Fruit fly (Drosophila melanogaster) whole organism, pupa: ENCODE results near the gene Dnai2.
A peak's percentile ranks its signal among the peaks of the same experiment; 100 is the strongest.

Experiments used
- CG10348 ChIP-seq: fragments of 200-800 bp; sonication (Bioruptor generic); IDR thresholded peaks from 2 replicates; pipeline ENCODE4 v1.3.6; 2022; ENCODE audit warnings: missing biosample characterization, missing genetic modification characterization
- CG12605 ChIP-seq: fragments of 200-800 bp; sonication (Bioruptor generic); IDR thresholded peaks from 2 replicates; pipeline ENCODE4 v1.3.6; 2022; ENCODE audit warnings: missing biosample characterization, missing genetic modification characterization
- CG13204 ChIP-seq: fragments of 200-800 bp; sonication (Bioruptor generic); optimal IDR thresholded peaks from 2 replicates; lab custom pipeline; 2018; ENCODE audit warnings: missing biosample characterization, mild to moderate bottlenecking, missing genetic modification characterization, moderate library complexity
- CG14655 ChIP-seq: fragments of 200-800 bp; sonication (Bioruptor generic); optimal IDR thresholded peaks from 3 replicates; lab custom pipeline; 2017; ENCODE audit warnings: mild to moderate bottlenecking, missing biosample characterization, missing genetic modification reagents, missing genetic modification characterization
- CG15710 ChIP-seq: fragments of 200-800 bp; sonication (Bioruptor generic); optimal IDR thresholded peaks from 2 replicates; lab custom pipeline; 2018; ENCODE audit warnings: missing biosample characterization, mild to moderate bottlenecking, missing genetic modification characterization, moderate library complexity
- CG17806 ChIP-seq: fragments of 200-800 bp; sonication (Bioruptor generic); optimal IDR thresholded peaks from 2 replicates; lab custom pipeline; 2018; ENCODE audit warnings: missing biosample characterization, mild to moderate bottlenecking, missing genetic modification characterization, moderate library complexity
- CG32121 ChIP-seq: fragments of 200-800 bp; sonication (Bioruptor generic); IDR thresholded peaks from 2 replicates; pipeline ENCODE4 v1.3.6; 2022; ENCODE audit warnings: missing biosample characterization, missing genetic modification characterization
- CG34367 ChIP-seq: fragments of 200-800 bp; sonication (Bioruptor generic); optimal IDR thresholded peaks from 2 replicates; lab custom pipeline; 2018; ENCODE audit warnings: missing biosample characterization, mild to moderate bottlenecking, missing genetic modification characterization
- CG4496 ChIP-seq: fragments of 200-800 bp; sonication (Bioruptor generic); IDR thresholded peaks from 3 replicates; pipeline ENCODE4 v1.3.6; 2022; ENCODE audit warnings: missing biosample characterization, missing genetic modification characterization
- CG8159 ChIP-seq: fragments of 200-800 bp; sonication (Bioruptor generic); optimal IDR thresholded peaks from 3 replicates; lab custom pipeline; 2018; ENCODE audit warnings: missing biosample characterization, mild to moderate bottlenecking, missing genetic modification characterization, moderate library complexity
- CG8301 ChIP-seq: fragments of 200-800 bp; sonication (Bioruptor generic); optimal IDR thresholded peaks from 2 replicates; lab custom pipeline; 2018; ENCODE audit warnings: missing biosample characterization, mild to moderate bottlenecking, missing genetic modification characterization
- CG9948 ChIP-seq: fragments of 200-800 bp; sonication (Bioruptor generic); optimal IDR thresholded peaks from 2 replicates; lab custom pipeline; 2018; ENCODE audit warnings: missing biosample characterization, mild to moderate bottlenecking, missing genetic modification characterization, moderate library complexity
- D1 ChIP-seq: fragments of 200-800 bp; sonication (Bioruptor generic); optimal IDR thresholded peaks from 2 replicates; lab custom pipeline; 2018; ENCODE audit warnings: missing biosample characterization, mild to moderate bottlenecking, missing genetic modification characterization, moderate library complexity
- EcR ChIP-seq: fragments of 200-800 bp; sonication (Bioruptor generic); optimal IDR thresholded peaks from 3 replicates; lab custom pipeline; 2019; ENCODE audit warnings: missing biosample characterization, missing genetic modification characterization, mild to moderate bottlenecking, moderate library complexity, missing genetic modification reagents
- Ets98B ChIP-seq: fragments of 200-800 bp; sonication (Bioruptor generic); IDR thresholded peaks from 2 replicates; pipeline ENCODE4 v1.3.6; 2022; ENCODE audit warnings: missing biosample characterization, missing genetic modification characterization
- Pif1A ChIP-seq: fragments of 200-800 bp; sonication (Bioruptor generic); optimal IDR thresholded peaks from 3 replicates; lab custom pipeline; 2016; ENCODE audit warnings: missing biosample characterization, missing genetic modification characterization
- Pif1B ChIP-seq: fragments of 200-800 bp; sonication (Bioruptor generic); optimal IDR thresholded peaks from 3 replicates; lab custom pipeline; 2016; ENCODE audit warnings: missing biosample characterization, missing genetic modification characterization
- Snoo ChIP-seq: fragments of 200-800 bp; sonication (Bioruptor generic); optimal IDR thresholded peaks from 3 replicates; lab custom pipeline; 2017; ENCODE audit warnings: missing biosample characterization, mild to moderate bottlenecking, missing genetic modification characterization, inconsistent platforms
- fd96Ca ChIP-seq: fragments of 200-800 bp; sonication (Bioruptor generic); IDR thresholded peaks from 3 replicates; pipeline ENCODE4 v1.3.6; 2022; ENCODE audit warnings: missing biosample characterization, missing genetic modification characterization
- gl ChIP-seq: fragments of 200-800 bp; sonication (Bioruptor generic); optimal IDR thresholded peaks from 2 replicates; lab custom pipeline; 2018; ENCODE audit warnings: missing biosample characterization, mild to moderate bottlenecking, missing genetic modification characterization
- rn ChIP-seq: fragments of 200-800 bp; sonication (Bioruptor generic); IDR thresholded peaks from 2 replicates; pipeline ENCODE4 v1.3.6; 2022; ENCODE audit warnings: missing biosample characterization, missing genetic modification characterization

The Dnai2 gene

dm6 chr3L:11681794-11682193 is 17.3 kb downstream of the Dnai2 start, which contains the start of gene TfIIEalpha:
Gene TfIIEalpha (plus strand): TSS chr3L:11682038.
- no peak for TF ChIP-seq CG4496
- peak; percentile 21 for TF ChIP-seq D1 (tag; lab: Kevin White, UChicago)

DNA sequence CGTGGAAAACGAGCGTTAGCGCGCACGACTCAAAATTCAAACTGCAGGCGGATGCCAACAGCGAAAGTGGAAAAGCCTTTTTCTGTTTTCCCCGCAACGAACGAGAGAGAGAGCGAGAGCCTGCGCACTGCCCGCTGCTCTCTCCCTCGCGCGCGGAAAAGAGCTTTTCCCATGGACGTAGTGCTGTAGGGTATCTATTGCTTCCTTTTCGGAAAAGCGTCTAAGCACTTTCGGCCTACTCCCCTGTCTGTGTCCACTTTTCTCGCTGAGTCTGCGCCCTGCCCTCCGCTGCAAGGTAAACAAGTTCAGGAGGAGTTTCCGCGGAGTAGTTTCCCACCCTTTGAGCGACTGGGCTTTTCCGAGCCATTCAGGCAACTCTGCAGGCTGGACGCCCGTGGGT is 18.8 kb downstream of the Dnai2 start, which contains the start of gene CG32085:
CG32085 (minus strand) TSS at position 47 of the 400 bp plus-strand sequence.
- TF ChIP-seq CG8159 (tag; lab: Kevin White, UChicago) (no peak), CG8301 (tag; lab: Kevin White, UChicago) (peak; percentile 1), gl (no peak), CG10348 (GFP tag; lab: Robert Waterston, UW) (no peak), rn (peak; percentile 42; the same call in 1 of the 2 replicates), CG4496 (peak; percentile 76), Ets98B (GFP tag; lab: Robert Waterston, UW) (peak; percentile 79), CG14655 (GFP tag; lab: Kevin White, UChicago) (peak; percentile 38), CG17806 (tag; lab: Kevin White, UChicago) (no peak), Pif1A (GFP tag; lab: Kevin White, UChicago) (peak; percentile 44), Snoo (tag; lab: Kevin White, UChicago) (no peak), CG32121 (GFP tag; lab: Robert Waterston, UW) (peak; percentile 72), fd96Ca (GFP tag; lab: Robert Waterston, UW) (peak; percentile 74; the same call in 2 of the 3 replicates)

- TF ChIP-seq fd96Ca (GFP tag; lab: Robert Waterston, UW) (no peak), CG34367 (tag; lab: Kevin White, UChicago) (no peak), D1 (tag; lab: Kevin White, UChicago) (no peak), EcR (GFP tag; lab: Kevin White, UChicago) (no peak), CG8159 (tag; lab: Kevin White, UChicago) (no peak), Pif1A (GFP tag; lab: Kevin White, UChicago) (no peak), CG13204 (GFP tag; lab: Kevin White, UChicago) (no peak), CG14655 (GFP tag; lab: Kevin White, UChicago) (no peak), CG4496 (no peak), Snoo (tag; lab: Kevin White, UChicago) (no peak), CG10348 (GFP tag; lab: Robert Waterston, UW) (no peak), CG9948 (tag; lab: Kevin White, UChicago) (no peak), Pif1B (GFP tag; lab: Kevin White, UChicago) (no peak), CG17806 (tag; lab: Kevin White, UChicago) (no peak)
These were observed 20.7 kb downstream of the Dnai2 start for dm6 chr3L:11678313-11678817.

DNA sequence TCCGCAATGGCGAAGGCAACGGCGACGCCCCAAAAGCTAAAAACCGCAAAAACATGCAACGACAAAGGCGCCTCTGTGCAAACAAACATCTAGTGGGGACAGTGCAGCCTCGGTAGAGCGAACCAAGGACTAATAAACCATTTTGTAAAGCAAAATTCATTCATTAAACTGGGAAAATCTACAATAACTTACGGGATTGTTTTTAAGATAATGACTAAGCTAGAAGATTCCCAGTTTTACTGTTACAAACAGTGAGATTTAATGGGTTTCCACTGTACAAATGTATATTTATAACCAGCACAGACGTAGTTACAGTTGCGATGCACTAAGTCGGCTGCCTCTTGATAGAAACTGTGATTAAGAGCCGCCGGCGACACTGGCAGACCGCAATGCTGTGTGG is 42.9 kb downstream of the Dnai2 start:
- TF ChIP-seq CG8159 (tag; lab: Kevin White, UChicago), result peak; percentile 59
- peak; percentile 7 for TF ChIP-seq Pif1B (GFP tag; lab: Kevin White, UChicago)
- peak; percentile 37 for TF ChIP-seq CG34367 (tag; lab: Kevin White, UChicago)
- peak; percentile 54 for TF ChIP-seq CG15710 (tag; lab: Kevin White, UChicago)
- peak; percentile 82 for TF ChIP-seq CG32121 (GFP tag; lab: Robert Waterston, UW)
- peak; percentile 50 for TF ChIP-seq Pif1A (GFP tag; lab: Kevin White, UChicago)
- TF ChIP-seq CG9948 (tag; lab: Kevin White, UChicago), result no peak
- peak; percentile 51 for TF ChIP-seq CG17806 (tag; lab: Kevin White, UChicago)
- no peak for TF ChIP-seq EcR (GFP tag; lab: Kevin White, UChicago)
- no peak for TF ChIP-seq CG13204 (GFP tag; lab: Kevin White, UChicago)
- no peak; the same call in 1 of the 2 replicates for TF ChIP-seq CG12605 (GFP tag; lab: Robert Waterston, UW)
- peak; percentile 85; the same call in 1 of the 2 replicates for TF ChIP-seq CG10348 (GFP tag; lab: Robert Waterston, UW)
- peak; percentile 63 for TF ChIP-seq CG8301 (tag; lab: Kevin White, UChicago)
- peak; percentile 93 for TF ChIP-seq CG4496
- no peak for TF ChIP-seq gl
- peak; percentile 92 for TF ChIP-seq Ets98B (GFP tag; lab: Robert Waterston, UW)
- no peak for TF ChIP-seq Snoo (tag; lab: Kevin White, UChicago)
- TF ChIP-seq D1 (tag; lab: Kevin White, UChicago), result no peak
- TF ChIP-seq fd96Ca (GFP tag; lab: Robert Waterston, UW), result peak; percentile 91
- peak; percentile 38; the same call in 1 of the 2 replicates for TF ChIP-seq rn
- TF ChIP-seq CG14655 (GFP tag; lab: Kevin White, UChicago), result peak; percentile 82

DNA sequence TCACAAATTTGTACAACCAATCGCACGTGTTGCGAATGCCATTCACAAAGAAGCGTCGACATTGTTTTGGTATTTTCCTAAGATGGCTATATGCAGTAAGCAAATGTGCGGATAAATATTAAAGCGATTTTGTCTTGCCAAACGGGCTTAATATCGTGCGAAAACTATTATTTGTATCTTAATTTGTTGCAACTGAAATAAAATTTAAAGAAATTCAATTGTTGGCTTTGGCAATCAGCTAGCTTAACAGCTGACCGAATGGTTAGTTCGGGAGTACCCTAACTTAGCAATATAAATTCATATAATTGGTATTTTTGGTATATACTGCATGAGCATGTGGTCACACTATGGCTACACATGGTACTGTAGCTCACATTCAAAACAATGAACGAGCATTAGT is 50.7 kb downstream of the Dnai2 start, which contains the start of the genes RIOK1 and Polr3H:
RIOK1 (minus strand) TSS at position 65 of the 400 bp plus-strand sequence.
Polr3H (plus strand) TSS at position 347 of the 400 bp plus-strand sequence.
- no peak for TF ChIP-seq Snoo (tag; lab: Kevin White, UChicago)
- no peak for TF ChIP-seq CG14655 (GFP tag; lab: Kevin White, UChicago)
- no peak for TF ChIP-seq CG17806 (tag; lab: Kevin White, UChicago)
- peak; percentile 66; the same call in 2 of the 3 replicates for TF ChIP-seq fd96Ca (GFP tag; lab: Robert Waterston, UW)
- no peak for TF ChIP-seq CG10348 (GFP tag; lab: Robert Waterston, UW)
- TF ChIP-seq CG9948 (tag; lab: Kevin White, UChicago), result no peak
- no peak for TF ChIP-seq CG12605 (GFP tag; lab: Robert Waterston, UW)
- peak; percentile 60 for TF ChIP-seq Ets98B (GFP tag; lab: Robert Waterston, UW)
- TF ChIP-seq CG34367 (tag; lab: Kevin White, UChicago), result peak; percentile 28
- TF ChIP-seq CG4496, result peak; percentile 30; the same call in 1 of the 3 replicates
- TF ChIP-seq Pif1B (GFP tag; lab: Kevin White, UChicago), result no peak
- TF ChIP-seq, all 21 proteins: peak for 4
